Worm (Caenorhabditis elegans) whole organism, L4/young adult: Measurements from ENCODE around the gene C47E8.1.

Experiments used
- W03F9.2 ChIP-seq: fragments of 150-350 bp; optimal IDR thresholded peaks from 2 replicates; lab custom pipeline; 2014; ENCODE audit warnings: missing biosample characterization, missing genetic modification characterization
- dao-5 ChIP-seq: sonication (generic microtip); optimal IDR thresholded peaks from 2 replicates; lab custom pipeline; 2016; ENCODE audit warnings: missing genotype, missing genetic modification characterization, moderate library complexity, missing compliant biosample characterization
- him-1 ChIP-seq: sonication (generic microtip); optimal IDR thresholded peaks from 2 replicates; lab custom pipeline; 2016; ENCODE audit warnings: missing genotype, missing genetic modification reagents, missing genetic modification characterization, missing compliant biosample characterization

Gene C47E8.1

DNA sequence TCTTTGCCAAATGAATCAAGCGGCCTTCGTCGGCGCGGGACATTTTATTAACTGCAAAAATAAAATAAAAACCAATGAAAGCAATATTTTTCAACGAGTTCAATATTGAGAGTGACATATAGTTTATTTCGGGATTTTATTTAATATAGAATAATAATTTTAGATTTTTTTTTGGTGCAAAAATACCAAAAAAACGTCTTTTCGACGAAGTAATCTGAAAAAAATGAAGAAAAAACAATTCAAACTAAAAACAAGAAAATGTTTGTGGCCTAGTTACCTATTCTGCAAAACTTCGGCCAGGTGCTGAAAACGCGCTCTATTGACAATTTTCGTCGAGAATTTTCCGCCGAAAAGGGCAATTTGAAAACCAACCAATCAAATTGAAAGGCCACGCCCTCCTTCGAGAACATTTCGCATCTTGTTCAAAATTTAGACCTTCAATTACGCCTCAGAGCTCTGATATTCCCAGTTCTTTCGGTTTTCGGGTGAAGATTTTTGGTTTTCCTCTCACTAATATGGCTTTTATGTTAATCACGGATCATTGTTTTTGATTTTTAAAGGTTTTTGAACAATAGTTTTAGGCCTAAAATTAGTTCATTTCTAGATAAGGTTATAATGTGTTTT, 19.7 kb downstream of the C47E8.1 start, which contains the start of gene C47E8.4:
C47E8.4 (minus strand) TSS at position 51 of the 624 bp plus-strand sequence.
- TF ChIP-seq W03F9.2, result peak; percentile 94
- no peak for TF ChIP-seq dao-5 (tag; lab: Kevin White, UChicago)
- TF ChIP-seq him-1 (tag; lab: Kevin White, UChicago), result peak; percentile 96

DNA sequence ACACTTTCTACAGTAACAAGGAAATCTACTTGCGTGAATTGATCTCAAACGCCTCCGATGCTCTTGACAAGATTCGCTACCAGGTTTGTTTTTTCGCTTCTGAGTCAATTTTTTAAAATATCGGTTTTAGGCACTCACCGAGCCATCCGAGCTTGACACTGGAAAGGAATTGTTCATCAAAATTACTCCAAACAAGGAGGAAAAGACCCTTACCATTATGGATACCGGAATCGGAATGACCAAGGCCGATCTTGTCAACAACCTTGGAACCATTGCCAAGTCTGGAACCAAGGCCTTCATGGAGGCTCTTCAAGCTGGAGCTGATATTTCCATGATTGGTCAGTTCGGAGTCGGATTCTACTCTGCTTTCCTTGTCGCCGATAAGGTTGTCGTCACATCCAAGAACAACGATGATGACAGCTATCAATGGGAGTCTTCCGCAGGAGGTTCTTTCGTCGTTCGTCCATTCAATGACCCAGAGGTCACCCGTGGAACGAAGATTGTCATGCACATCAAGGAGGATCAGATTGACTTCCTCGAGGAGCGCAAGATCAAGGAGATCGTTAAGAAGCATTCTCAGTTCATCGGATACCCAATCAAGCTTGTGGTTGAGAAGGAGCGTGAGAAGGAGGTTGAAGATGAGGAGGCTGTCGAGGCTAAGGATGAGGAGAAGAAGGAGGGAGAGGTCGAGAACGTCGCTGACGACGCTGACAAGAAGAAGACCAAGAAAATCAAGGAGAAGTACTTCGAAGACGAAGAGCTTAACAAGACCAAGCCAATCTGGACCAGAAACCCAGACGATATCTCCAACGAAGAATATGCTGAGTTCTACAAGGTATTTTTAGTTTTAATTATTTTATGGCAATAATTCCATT, 20.6 kb downstream of the C47E8.1 start:
- TF ChIP-seq dao-5 (tag; lab: Kevin White, UChicago) (no peak), him-1 (tag; lab: Kevin White, UChicago) (no peak), W03F9.2 (no peak)

DNA sequence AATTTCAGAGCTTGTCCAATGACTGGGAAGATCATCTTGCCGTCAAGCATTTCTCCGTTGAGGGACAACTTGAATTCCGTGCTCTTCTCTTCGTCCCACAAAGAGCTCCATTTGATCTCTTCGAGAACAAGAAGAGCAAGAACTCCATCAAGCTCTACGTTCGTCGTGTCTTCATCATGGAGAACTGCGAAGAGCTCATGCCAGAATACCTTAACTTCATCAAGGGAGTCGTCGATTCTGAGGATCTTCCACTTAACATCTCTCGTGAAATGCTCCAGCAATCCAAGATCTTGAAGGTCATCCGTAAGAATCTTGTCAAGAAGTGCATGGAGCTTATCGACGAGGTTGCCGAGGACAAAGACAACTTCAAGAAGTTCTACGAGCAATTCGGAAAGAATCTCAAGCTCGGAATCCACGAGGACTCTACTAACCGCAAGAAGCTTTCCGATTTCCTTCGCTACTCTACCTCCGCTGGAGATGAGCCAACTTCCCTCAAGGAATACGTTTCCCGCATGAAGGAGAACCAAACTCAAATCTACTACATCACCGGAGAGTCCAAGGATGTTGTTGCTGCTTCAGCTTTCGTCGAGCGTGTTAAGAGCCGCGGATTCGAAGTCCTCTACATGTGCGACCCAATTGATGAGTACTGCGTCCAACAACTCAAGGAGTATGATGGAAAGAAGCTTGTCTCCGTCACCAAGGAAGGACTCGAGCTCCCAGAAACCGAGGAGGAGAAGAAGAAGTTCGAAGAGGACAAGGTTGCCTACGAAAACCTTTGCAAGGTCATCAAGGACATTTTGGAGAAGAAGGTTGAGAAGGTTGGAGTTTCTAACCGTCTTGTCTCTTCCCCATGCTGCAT, 21.5 kb downstream of the C47E8.1 start:
- no peak for TF ChIP-seq W03F9.2
- TF ChIP-seq dao-5 (tag; lab: Kevin White, UChicago), result no peak
- TF ChIP-seq him-1 (tag; lab: Kevin White, UChicago), result no peak

DNA sequence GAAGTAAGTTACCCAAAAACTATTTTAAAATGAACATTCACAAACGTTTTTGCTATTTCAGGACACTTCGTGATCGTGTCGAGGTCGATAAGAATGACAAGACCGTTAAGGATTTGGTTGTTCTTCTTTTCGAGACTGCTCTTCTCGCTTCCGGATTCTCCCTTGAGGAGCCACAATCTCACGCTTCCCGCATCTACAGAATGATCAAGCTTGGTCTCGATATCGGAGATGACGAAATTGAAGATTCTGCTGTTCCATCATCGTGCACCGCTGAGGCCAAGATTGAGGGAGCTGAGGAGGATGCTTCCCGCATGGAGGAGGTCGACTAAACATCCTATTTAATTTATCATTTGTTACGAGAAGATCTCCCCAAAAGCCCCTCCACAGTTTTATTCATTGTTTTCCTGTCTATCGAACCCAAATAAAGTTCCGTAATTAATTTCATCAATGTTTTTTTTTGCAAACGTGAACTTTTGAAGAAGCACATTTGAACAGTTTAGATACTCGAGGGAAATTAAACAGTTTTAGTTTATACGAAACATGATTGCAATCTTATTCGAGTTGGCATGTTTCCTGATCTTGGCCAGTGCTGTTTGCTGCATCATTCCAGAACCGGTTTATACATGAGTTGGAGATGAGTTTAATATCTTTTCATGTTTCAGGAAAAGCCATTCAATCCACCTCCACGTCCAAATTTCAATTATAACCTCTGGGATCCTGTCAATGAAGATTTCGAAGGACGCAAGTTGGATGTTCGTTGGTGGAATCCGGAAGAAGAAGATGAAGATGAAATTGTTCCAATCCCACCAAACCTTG, 22.5 kb downstream of the C47E8.1 start, which contains the start of gene C47E8.11:
C47E8.11 (plus strand) TSS at position 520 of the 816 bp plus-strand sequence.
- no peak for TF ChIP-seq him-1 (tag; lab: Kevin White, UChicago)
- TF ChIP-seq W03F9.2, result peak; percentile 48

DNA sequence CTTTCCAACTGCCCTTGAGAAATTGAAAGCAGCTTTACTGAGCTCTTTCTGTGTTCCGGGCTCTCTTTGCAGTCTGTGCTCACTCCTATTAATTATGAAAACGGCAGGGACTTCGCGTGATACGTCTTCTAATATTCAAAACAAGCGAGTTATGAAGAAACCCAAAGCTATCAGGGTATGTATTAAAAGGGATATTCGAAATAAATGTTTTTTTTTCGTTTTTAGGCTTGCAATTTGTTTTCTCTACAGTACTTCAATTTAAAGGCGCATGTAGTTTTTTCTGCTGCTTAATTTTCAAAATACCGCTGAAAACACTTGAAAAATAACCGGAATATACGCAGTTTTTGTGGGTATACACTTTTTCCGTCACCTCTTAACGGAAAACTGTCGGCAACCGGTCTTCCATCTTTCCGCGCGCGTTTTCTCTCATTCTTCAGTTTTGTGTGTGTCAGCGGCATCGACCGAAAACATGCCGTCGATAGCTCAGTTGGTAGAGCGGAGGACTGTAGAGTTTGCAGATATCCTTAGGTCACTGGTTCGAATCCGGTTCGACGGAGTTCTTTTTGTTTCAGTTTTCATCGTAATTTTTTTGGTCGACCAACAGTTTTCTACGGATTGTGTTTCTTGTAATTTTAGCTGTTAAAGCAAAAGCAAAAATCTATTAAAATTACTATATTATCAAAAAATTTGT, 23.4 kb downstream of the C47E8.1 start, which contains the start of gene gasr-8:
gasr-8 (plus strand) TSS at position 51 of the 691 bp plus-strand sequence.
- no peak for TF ChIP-seq him-1 (tag; lab: Kevin White, UChicago)
- no peak for TF ChIP-seq W03F9.2
- no peak for TF ChIP-seq dao-5 (tag; lab: Kevin White, UChicago)

DNA sequence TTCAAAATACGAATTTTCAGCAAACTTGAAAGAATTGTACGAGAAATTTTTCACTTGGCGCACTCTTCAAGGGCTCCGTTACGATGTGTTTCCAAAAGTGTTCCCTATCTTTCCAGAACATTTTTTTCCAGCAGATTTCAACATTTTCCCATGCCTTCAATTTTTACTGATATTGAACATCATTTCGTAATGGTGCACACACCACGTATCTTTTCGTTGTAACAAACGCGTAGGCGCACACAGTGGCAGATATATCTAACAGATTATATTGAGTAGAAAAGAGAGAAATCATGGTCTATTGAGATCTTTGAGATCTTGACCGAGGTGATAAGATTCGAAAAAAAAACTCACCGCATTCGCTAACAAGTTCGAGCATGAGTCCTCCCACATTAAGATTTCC, 29.9 kb downstream of the C47E8.1 start:
- no peak for TF ChIP-seq him-1 (tag; lab: Kevin White, UChicago)
- TF ChIP-seq dao-5 (tag; lab: Kevin White, UChicago), result no peak
- TF ChIP-seq W03F9.2, result no peak

DNA sequence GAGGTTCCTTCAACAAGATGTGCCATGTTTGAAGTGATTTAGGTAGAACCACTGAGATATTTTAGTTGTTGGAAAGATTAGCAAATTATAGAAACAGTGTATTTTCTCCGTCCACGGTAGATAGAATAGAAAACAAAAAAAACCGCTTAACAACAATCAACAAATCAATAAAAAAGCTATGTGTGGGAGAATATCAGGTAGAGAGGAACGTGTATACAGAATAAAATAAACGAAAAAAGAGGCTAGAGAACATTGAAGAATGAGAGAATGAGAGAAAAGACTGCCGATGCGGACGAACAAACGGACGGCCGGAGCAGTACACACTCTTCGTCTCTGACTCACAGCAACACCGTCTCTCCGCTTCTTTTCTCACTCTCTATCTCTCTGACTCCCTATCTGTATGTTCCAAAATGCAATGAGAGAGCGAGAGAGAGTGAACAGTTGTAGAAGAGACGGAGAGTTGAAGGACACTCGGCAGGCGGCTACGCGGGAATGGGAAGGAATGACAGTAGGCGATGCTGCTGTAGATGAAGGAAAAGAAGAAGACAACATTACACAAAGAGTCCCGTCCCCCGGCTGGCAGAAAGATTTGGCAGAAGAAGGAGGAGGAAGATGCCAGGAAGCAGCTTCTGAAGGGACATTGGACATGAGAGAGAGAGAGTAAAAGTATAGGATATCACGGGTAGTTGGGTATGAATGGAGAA, 30.9 kb downstream of the C47E8.1 start, which contains the start of gene unc-112:
unc-112 (minus strand) TSS at position 51 of the 704 bp plus-strand sequence.
- TF ChIP-seq W03F9.2, result peak; percentile 77
- TF ChIP-seq him-1 (tag; lab: Kevin White, UChicago), result peak; percentile 50
- no peak for TF ChIP-seq dao-5 (tag; lab: Kevin White, UChicago)

DNA sequence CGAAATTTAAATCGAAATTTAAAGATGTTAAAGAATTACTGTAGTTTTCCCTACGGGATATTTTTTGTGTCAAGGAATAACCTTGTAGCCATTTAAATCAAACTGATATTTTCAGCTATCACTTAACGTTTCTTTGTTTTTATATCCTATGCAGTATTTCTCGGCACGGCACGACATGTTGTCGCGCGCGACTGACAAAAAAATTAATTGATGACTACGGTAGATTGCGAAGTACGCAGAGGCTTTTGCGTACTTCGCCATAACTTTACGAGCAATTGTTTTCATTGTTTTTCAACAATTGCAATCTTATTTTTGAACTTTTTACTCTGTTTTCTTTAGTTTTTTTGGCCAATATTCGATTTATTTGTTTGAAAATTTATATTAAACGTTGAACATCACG, 32.2 kb downstream of the C47E8.1 start:
- TF ChIP-seq dao-5 (tag; lab: Kevin White, UChicago) (no peak), him-1 (tag; lab: Kevin White, UChicago) (no peak)

DNA sequence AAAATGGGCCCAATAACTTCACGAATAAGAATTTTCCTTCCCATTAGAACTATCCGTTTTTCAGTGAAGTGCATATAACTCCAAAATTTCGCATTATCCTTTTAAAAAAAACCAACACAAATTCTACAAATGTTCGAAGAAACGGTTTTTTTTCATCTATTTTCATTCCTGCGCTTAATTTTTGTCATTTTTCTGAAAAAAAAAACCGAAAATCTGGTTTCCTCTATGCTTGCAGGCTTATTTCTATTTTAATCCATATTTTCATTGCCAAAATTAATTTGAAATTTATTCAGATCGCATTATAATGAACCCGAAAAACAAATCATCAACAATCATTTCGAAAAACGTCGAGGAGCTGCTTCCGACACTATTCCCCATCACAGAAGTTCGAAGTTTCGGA, 32.8 kb downstream of the C47E8.1 start, which contains the start of gene set-5:
set-5 (plus strand) TSS at position 301 of the 400 bp plus-strand sequence.
- no peak for TF ChIP-seq him-1 (tag; lab: Kevin White, UChicago)

DNA sequence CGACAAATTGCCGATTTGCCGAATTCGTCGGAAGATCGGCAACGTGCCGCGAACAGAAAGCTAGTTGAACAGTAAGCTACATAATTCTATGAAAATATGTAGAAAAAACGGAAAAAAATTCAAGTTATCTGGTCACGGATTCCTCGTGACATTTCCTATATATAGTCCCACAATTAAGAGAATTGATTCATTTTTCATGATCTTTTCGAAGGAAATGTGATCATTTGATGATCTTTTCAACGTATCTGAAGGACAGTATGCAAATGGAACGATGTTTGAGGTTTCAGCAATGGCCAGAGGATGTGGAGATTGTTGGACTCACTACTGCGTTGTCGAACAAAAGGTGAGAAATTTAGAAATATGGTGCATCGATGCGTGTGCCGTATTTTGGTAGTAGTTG, 42.1 kb downstream of the C47E8.1 start, which contains the start of gene R08A2.9:
R08A2.9 (plus strand) TSS at position 301 of the 400 bp plus-strand sequence.
- TF ChIP-seq him-1 (tag; lab: Kevin White, UChicago), result no peak
- no peak for TF ChIP-seq W03F9.2
- no peak for TF ChIP-seq dao-5 (tag; lab: Kevin White, UChicago)

DNA sequence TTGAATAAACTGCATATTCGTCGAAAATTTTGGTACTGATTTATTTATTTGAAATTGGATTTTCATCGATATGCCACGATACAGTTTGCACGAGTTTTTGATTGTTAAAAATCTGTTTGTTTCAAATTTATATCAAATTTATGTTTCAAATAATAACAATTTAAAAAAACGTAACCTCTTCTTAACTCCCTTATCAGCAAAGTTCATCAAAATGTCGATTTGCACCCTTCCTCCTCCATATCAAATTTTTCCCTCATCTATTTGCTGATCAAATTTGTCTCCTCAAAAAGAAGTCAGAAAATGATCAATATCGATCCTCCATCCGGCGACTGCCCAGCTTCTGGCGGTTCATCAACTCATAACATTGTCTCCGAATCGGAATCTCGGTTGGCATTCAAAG, 45.2 kb downstream of the C47E8.1 start, which contains the start of gene ssp-33:
ssp-33 (plus strand) TSS at position 301 of the 400 bp plus-strand sequence.
- no peak for TF ChIP-seq him-1 (tag; lab: Kevin White, UChicago)
- no peak for TF ChIP-seq dao-5 (tag; lab: Kevin White, UChicago)
- no peak for TF ChIP-seq W03F9.2
